Fruit fly (Drosophila melanogaster) whole organism, pupa: ENCODE data around the gene CG31183.

Source experiments
- CG12605 ChIP-seq: fragments of 200-800 bp; sonication (Bioruptor generic); IDR thresholded peaks from 2 replicates; pipeline ENCODE4 v1.3.6; 2022; ENCODE audit warnings: missing biosample characterization, missing genetic modification characterization
- CG13204 ChIP-seq: fragments of 200-800 bp; sonication (Bioruptor generic); optimal IDR thresholded peaks from 2 replicates; lab custom pipeline; 2018; ENCODE audit warnings: missing biosample characterization, mild to moderate bottlenecking, missing genetic modification characterization, moderate library complexity
- CG14655 ChIP-seq: fragments of 200-800 bp; sonication (Bioruptor generic); optimal IDR thresholded peaks from 3 replicates; lab custom pipeline; 2017; ENCODE audit warnings: mild to moderate bottlenecking, missing biosample characterization, missing genetic modification reagents, missing genetic modification characterization
- CG34367 ChIP-seq: fragments of 200-800 bp; sonication (Bioruptor generic); optimal IDR thresholded peaks from 2 replicates; lab custom pipeline; 2018; ENCODE audit warnings: missing biosample characterization, mild to moderate bottlenecking, missing genetic modification characterization
- CG9948 ChIP-seq: fragments of 200-800 bp; sonication (Bioruptor generic); optimal IDR thresholded peaks from 2 replicates; lab custom pipeline; 2018; ENCODE audit warnings: missing biosample characterization, mild to moderate bottlenecking, missing genetic modification characterization, moderate library complexity
- Ets98B ChIP-seq: fragments of 200-800 bp; sonication (Bioruptor generic); IDR thresholded peaks from 2 replicates; pipeline ENCODE4 v1.3.6; 2022; ENCODE audit warnings: missing biosample characterization, missing genetic modification characterization

DNA sequence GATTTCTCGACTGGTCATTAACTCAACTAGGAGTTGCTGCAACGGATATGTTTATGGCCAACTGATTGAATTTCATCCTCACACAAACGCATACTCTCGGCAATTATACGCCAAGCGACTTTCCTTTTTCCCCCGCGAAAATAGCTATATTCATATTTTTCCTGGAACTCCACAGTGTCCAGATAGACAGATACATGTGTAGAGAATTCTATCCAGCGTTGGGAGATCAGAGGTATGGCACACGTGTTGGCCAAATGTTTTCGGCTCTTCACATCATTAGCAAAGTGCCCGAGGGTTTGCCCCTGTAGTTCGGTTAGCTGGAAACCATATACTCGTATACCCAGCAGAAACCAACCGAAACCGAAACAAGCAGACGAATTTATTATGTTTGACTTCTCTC lies 46.0 kb upstream of the CG31183 start:
- TF ChIP-seq CG9948 (tag; lab: Kevin White, UChicago), result no peak
- TF ChIP-seq Ets98B, result no peak
- TF ChIP-seq CG34367 (tag; lab: Kevin White, UChicago), result no peak
- no peak for TF ChIP-seq CG12605 (GFP tag; lab: Robert Waterston, UW)
- no peak for TF ChIP-seq CG13204 (GFP tag; lab: Kevin White, UChicago)
- no peak for TF ChIP-seq CG14655 (GFP tag; lab: Kevin White, UChicago)
